Fruit fly (Drosophila melanogaster): ENCODE results near the gene LManII.

LManII gene

DNA sequence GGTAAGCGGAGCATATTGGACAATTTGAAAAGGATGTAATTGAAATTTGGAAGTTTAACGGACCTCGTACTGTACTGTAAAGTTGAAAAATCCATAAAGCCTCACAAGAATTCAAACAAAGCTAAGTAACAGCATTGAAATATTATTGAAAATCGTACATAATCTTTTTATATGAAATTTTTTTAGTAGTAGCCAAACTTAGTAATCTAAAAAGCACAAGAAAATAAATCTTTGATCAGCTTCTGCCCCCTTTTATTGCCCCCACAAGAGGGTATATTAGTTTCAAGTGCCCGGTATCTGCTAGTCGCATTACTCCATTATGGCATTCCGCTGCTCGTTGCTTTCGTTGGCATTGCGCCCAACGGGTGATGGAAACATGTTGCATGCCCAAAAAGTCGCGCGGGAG is 9.4 kb downstream of the LManII start (continued):
- TF ChIP-seq CG15269 (tag; optimal IDR thresholded peaks at IDR 0.05) (no peak), Dip3 (GFP tag; optimal IDR thresholded peaks at IDR 0.05) (no peak), pum (GFP tag; optimal IDR thresholded peaks at IDR 0.05) (peak; percentile 53), PHDP (tag; optimal IDR thresholded peaks at IDR 0.05) (peak; percentile 13), unpg (GFP tag; optimal IDR thresholded peaks at IDR 0.05) (peak; percentile 22), Ssrp (tag; optimal IDR thresholded peaks at IDR 0.05) (peak; percentile 68), ttk (GFP tag; IDR thresholded peaks at IDR 0.05) (peak; percentile 62), Hr39 (optimal IDR thresholded peaks at IDR 0.05) (no peak), Bteb2 (GFP tag; optimal IDR thresholded peaks at IDR 0.05) (no peak), otp (GFP tag; IDR thresholded peaks at IDR 0.05) (no peak), CG1024 (GFP tag; IDR thresholded peaks at IDR 0.05) (no peak), Myb (GFP tag; optimal IDR thresholded peaks at IDR 0.05) (no peak), repo (GFP tag; optimal IDR thresholded peaks at IDR 0.05) (no peak), odd (GFP tag; optimal IDR thresholded peaks at IDR 0.05) (peak; percentile 41), HLH54F (GFP tag; optimal IDR thresholded peaks at IDR 0.05) (no peak), lola (GFP tag; optimal IDR thresholded peaks at IDR 0.05) (peak in 1 of 3 experiments; percentile 74), CG2199 (GFP tag; IDR thresholded peaks at IDR 0.05) (0 out of 3 replicates have a peak, but pooled peaks have one; percentile 30), fd102C (GFP tag; optimal IDR thresholded peaks at IDR 0.05) (no peak), Xbp1 (GFP tag; optimal IDR thresholded peaks at IDR 0.05) (peak; percentile 60), tio (GFP tag; optimal IDR thresholded peaks at IDR 0.05) (peak; percentile 74), salm (tag; optimal IDR thresholded peaks at IDR 0.05) (no peak), Dip2 (GFP tag; IDR thresholded peaks at IDR 0.05) (no peak), CG1602 (GFP tag; optimal IDR thresholded peaks at IDR 0.05) (peak; percentile 61), pzg (GFP tag; optimal IDR thresholded peaks at IDR 0.05) (no peak), CG31365 (tag; optimal IDR thresholded peaks at IDR 0.05) (no peak), Awh (GFP tag; IDR thresholded peaks at IDR 0.05) (no peak), CG6175 (GFP tag; IDR thresholded peaks at IDR 0.05) (peak; percentile 14; the same call in 1 of the 3 replicates), wek (GFP tag; optimal IDR thresholded peaks at IDR 0.05) (no peak), CG13287 (GFP tag; IDR thresholded peaks at IDR 0.05; ENCODE audit: partially characterized antibody) (no peak), Sry-β (GFP tag; optimal IDR thresholded peaks at IDR 0.05) (no peak), E2f2 (GFP tag; IDR thresholded peaks at IDR 0.05) (0 out of 2 replicates have a peak, but pooled peaks have one; percentile 30), MESR4 (GFP tag; optimal IDR thresholded peaks at IDR 0.05) (no peak), amos (GFP tag; IDR thresholded peaks at IDR 0.05; ENCODE audit: partially characterized antibody) (no peak), wor (GFP tag; IDR thresholded peaks at IDR 0.05) (0 out of 2 replicates have a peak, but pooled peaks have one; percentile 46), cwo (GFP tag; optimal IDR thresholded peaks at IDR 0.05) (peak; percentile 48), p53 (GFP tag; optimal IDR thresholded peaks at IDR 0.05) (no peak), Meics (GFP tag; optimal IDR thresholded peaks at IDR 0.05) (peak; percentile 51), Lhr (GFP tag; optimal IDR thresholded peaks at IDR 0.05) (peak; percentile 16), gro (GFP tag; optimal IDR thresholded peaks at IDR 0.05) (no peak), row (GFP tag; IDR thresholded peaks at IDR 0.05) (peak; percentile 75; the same call in 2 of the 3 replicates), Gsc (GFP tag; IDR thresholded peaks at IDR 0.05) (peak; percentile 49), YL-1 (GFP tag; optimal IDR thresholded peaks at IDR 0.05) (no peak), Atf-2 (GFP tag; optimal IDR thresholded peaks at IDR 0.05) (peak; percentile 20), zfh1 (GFP tag; IDR thresholded peaks at IDR 0.05) (peak; percentile 59; the same call in 2 of the 3 replicates), oc (tag; optimal IDR thresholded peaks at IDR 0.05) (no peak), lmd (GFP tag; IDR thresholded peaks at IDR 0.05) (peak; percentile 80), CG18599 (GFP tag; optimal IDR thresholded peaks at IDR 0.05) (peak; percentile 36), CG10543 (GFP tag; optimal IDR thresholded peaks at IDR 0.05) (no peak), CG1603 (tag; optimal IDR thresholded peaks at IDR 0.05) (no peak), CG10147 (GFP tag; optimal IDR thresholded peaks at IDR 0.05) (peak; percentile 2), CG6689 (GFP tag; IDR thresholded peaks at IDR 0.05) (peak; percentile 84)

All from whole organism, embryonic.